Worm (Caenorhabditis elegans): ENCODE data around the gene lad-2.
A peak's percentile ranks its signal among the peaks of the same experiment; 100 is the strongest.

Gene lad-2

DNA sequence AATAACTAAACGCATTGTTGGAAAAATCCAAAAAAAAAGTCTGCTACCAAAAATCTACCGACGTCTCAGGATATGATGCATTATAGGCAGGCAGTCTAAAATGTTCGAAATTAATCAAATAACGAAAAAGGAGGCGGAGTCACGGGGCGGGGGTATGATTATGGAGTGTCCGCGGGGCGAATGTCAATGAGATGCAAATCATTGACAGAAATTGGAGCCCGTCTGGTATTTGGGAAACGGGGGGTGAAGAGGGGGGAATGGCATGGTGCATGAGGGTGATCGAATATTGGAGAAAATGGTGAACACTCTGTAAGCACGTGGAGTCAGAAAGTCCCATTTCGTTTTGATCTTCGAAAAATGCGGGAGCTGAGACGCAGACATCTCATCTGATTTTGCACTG lies at the start of gene lad-2:
Gene lad-2, minus strand, starts transcription at position 101 of the 400 bp plus-strand sequence.
- no peak for TF ChIP-seq nhr-23 (tag; optimal IDR thresholded peaks at IDR 0.05)
- TF ChIP-seq C34F6.9 (tag; optimal IDR thresholded peaks at IDR 0.05) = no peak
- TF ChIP-seq lin-13 (GFP tag; optimal IDR thresholded peaks at IDR 0.05) = no peak
- no peak for TF ChIP-seq lsy-2 (tag; optimal IDR thresholded peaks at IDR 0.05)
- no peak for TF ChIP-seq nhr-237 (tag; optimal IDR thresholded peaks at IDR 0.05)
- no peak for TF ChIP-seq elt-3 (tag; optimal IDR thresholded peaks at IDR 0.05)
- TF ChIP-seq elt-1 (tag; optimal IDR thresholded peaks at IDR 0.05) = no peak
- TF ChIP-seq R02D3.7 (tag; optimal IDR thresholded peaks at IDR 0.05) = no peak
- no peak for TF ChIP-seq dmd-4 (tag; optimal IDR thresholded peaks at IDR 0.05)
- TF ChIP-seq snpc-4 (tag; optimal IDR thresholded peaks at IDR 0.05) = no peak
- no peak for TF ChIP-seq nhr-10 (tag; optimal IDR thresholded peaks at IDR 0.05)
- TF ChIP-seq unc-39 (tag; optimal IDR thresholded peaks at IDR 0.05) = no peak
- TF ChIP-seq gmeb-1 (tag; optimal IDR thresholded peaks at IDR 0.05) = no peak
- TF ChIP-seq skn-1 (tag; optimal IDR thresholded peaks at IDR 0.05) = no peak
- no peak for TF ChIP-seq zag-1 (tag; optimal IDR thresholded peaks at IDR 0.05)
- no peak for TF ChIP-seq ceh-16 (tag; optimal IDR thresholded peaks at IDR 0.05)
- TF ChIP-seq egl-27 (tag; optimal IDR thresholded peaks at IDR 0.05) = no peak
- TF ChIP-seq nhr-129 (tag; optimal IDR thresholded peaks at IDR 0.05) = no peak
- TF ChIP-seq mdl-1 (tag; optimal IDR thresholded peaks at IDR 0.05) = no peak

DNA sequence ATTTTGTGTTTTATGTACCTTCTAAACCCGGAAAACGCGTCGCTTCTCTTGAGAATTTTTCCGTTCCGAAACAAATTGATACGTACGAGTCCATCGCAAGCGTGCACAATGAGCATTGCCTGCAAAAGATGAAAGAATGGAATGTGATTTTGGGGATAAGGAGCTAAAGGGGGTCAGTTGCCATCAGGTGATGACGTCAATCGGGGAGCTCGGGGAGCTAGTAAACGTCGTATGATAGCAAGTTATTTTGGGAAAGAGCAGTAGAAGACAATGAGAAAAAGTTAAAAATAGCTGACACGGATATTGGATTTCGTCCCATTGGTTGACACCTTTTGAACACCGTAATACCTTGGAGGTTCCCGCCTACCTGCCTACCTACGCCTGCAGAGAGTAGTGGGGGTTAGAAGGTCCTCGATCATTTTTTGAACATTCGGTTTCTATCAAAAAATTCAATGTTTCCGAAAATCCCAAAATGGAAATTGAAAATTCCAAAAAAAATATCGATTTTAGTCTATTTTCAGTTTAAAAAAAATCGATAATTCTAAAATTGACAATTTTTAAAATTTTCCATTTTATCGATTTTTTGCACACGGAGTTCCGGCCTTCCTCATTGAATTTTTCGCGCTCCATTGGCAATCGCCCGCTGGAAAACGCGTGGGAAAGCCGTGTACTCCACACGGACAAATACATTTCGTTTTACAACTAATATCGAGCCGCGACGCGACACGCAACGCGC lies 47.8 kb upstream of the lad-2 start:
- TF ChIP-seq sma-9 (GFP tag; optimal IDR thresholded peaks at IDR 0.05) (peak; percentile 82), sma-9 (tag; optimal IDR thresholded peaks at IDR 0.05) (no peak), F13H6.1 (tag; optimal IDR thresholded peaks at IDR 0.05) (peak; percentile 61), nhr-10 (tag; optimal IDR thresholded peaks at IDR 0.05) (no peak), ztf-4 (tag; optimal IDR thresholded peaks at IDR 0.05) (peak; percentile 49), nhr-129 (tag; optimal IDR thresholded peaks at IDR 0.05) (peak; percentile 61), mbf-1 (tag; optimal IDR thresholded peaks at IDR 0.05) (no peak), lsy-2 (tag; optimal IDR thresholded peaks at IDR 0.05) (peak in 1 of 2 experiments; percentile 50), C34F6.9 (tag; optimal IDR thresholded peaks at IDR 0.05) (peak; percentile 36)

DNA sequence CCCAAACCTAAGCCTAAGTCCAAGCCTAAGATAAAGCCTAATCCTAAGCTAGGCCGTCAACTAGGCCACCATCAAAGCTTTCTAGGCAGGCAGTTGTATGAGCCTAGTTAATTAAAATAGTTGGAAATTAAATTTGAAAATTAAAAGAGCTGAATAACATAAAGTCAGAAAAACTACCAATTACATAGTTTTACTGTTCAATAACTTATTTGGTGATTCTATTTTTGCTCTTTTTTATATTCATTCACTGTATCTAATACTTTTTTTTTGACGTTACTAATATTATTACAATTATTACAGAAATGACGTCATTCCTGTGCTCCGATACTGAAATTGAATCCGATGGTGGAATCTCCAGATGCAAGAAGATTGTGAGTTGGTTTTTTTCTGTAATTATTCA lies 41.2 kb upstream of the lad-2 start, which contains the start of gene lin-22:
Gene lin-22, plus strand, starts transcription at position 301 of the 400 bp plus-strand sequence.
- TF ChIP-seq nhr-25 (tag; optimal IDR thresholded peaks at IDR 0.05) (no peak), ztf-4 (tag; optimal IDR thresholded peaks at IDR 0.05) (no peak), lsy-2 (tag; optimal IDR thresholded peaks at IDR 0.05) (no peak), aly-2 (tag; optimal IDR thresholded peaks at IDR 0.05) (no peak), mbf-1 (tag; optimal IDR thresholded peaks at IDR 0.05) (no peak)

DNA sequence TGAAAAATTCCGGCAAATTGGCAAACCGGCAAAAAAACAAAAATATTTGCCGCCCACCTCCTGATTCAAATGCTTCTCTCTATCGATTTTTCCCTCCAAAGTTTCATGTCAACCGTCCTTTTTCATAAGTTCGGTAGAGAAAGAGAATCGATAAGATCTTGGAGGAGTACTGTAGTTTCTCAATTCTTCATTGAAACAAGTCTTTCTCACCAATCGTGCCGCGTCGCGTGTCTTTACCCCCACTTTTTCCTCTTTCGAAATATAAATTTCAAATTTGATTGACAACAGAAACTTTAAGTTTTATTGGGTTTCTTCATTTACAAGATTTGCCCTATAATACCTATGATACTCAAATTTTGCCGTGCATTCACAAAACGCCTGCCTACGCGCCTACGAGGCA lies 40.3 kb upstream of the lad-2 start:
- TF ChIP-seq R02D3.7 (tag; optimal IDR thresholded peaks at IDR 0.05) = no peak
- TF ChIP-seq ceh-16 (tag; optimal IDR thresholded peaks at IDR 0.05) = no peak
- peak in 1 of 2 experiments; percentile 50 for TF ChIP-seq lsy-2 (tag; optimal IDR thresholded peaks at IDR 0.05)

DNA sequence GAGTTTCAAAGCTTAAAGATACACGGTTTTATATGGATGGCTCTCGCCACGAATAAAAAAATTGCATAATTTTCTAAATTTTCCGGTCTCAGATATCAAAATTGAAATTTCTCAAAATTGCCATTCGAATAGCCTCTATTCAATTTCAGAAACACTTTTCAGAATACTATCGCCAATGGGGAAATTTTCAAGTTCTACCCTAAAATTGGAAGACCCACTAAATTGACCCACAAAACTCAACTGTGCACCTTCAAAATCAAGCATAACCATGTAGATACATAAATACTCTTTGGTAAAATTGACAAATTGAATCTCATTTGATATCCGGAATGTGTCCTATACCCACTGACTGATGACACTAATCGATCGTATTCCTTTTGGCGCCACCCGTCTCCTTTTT lies 37.9 kb upstream of the lad-2 start:
- TF ChIP-seq nhr-237 (tag; optimal IDR thresholded peaks at IDR 0.05) (no peak), unc-39 (tag; optimal IDR thresholded peaks at IDR 0.05) (no peak), ZK546.5 (tag; optimal IDR thresholded peaks at IDR 0.05) (no peak), lin-13 (GFP tag; optimal IDR thresholded peaks at IDR 0.05) (no peak), gmeb-1 (tag; optimal IDR thresholded peaks at IDR 0.05) (no peak), lin-11 (tag; optimal IDR thresholded peaks at IDR 0.05) (no peak), sma-3 (GFP tag; optimal IDR thresholded peaks at IDR 0.05) (no peak), C34F6.9 (tag; optimal IDR thresholded peaks at IDR 0.05) (no peak), elt-3 (tag; optimal IDR thresholded peaks at IDR 0.05) (no peak), aly-2 (tag; optimal IDR thresholded peaks at IDR 0.05) (no peak), dmd-4 (tag; optimal IDR thresholded peaks at IDR 0.05) (no peak), nhr-11 (tag; optimal IDR thresholded peaks at IDR 0.05) (no peak), ama-1 (optimal IDR thresholded peaks at IDR 0.05) (no peak), ceh-16 (tag; optimal IDR thresholded peaks at IDR 0.05) (no peak), egl-27 (tag; optimal IDR thresholded peaks at IDR 0.05) (no peak), nhr-10 (tag; optimal IDR thresholded peaks at IDR 0.05) (no peak), fos-1 (tag; optimal IDR thresholded peaks at IDR 0.05) (no peak)

DNA sequence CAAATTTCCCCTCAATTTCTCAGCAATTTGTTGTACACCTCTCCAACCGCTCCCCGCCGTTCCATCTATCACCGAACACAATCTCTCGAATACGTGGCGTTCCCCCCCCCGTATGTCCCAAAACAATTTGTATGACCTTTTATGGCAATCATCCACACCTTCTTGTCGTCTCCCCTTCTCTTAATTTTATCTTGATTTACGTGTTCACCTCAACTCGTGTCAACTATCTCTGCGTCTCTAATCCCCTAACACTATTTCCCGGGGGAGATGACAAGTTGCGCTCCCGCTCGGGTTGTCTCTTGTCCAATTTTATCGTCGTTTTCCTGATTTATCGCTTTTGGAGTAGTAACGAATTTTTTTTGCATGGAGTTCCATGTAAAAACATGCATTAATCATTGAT lies 36.3 kb upstream of the lad-2 start:
- TF ChIP-seq dmd-4 (tag; optimal IDR thresholded peaks at IDR 0.05) (no peak), nhr-25 (tag; optimal IDR thresholded peaks at IDR 0.05) (peak; percentile 53), mab-5 (tag; optimal IDR thresholded peaks at IDR 0.05) (peak; percentile 6), elt-1 (tag; optimal IDR thresholded peaks at IDR 0.05) (peak; percentile 34), unc-62 (GFP tag; optimal IDR thresholded peaks at IDR 0.05) (peak; percentile 50), crh-2 (tag; optimal IDR thresholded peaks at IDR 0.05) (peak; percentile 28), lsy-2 (tag; optimal IDR thresholded peaks at IDR 0.05) (no peak), nhr-237 (tag; optimal IDR thresholded peaks at IDR 0.05) (no peak), ceh-16 (tag; optimal IDR thresholded peaks at IDR 0.05) (peak; percentile 96), ztf-1 (GFP tag; conservative IDR thresholded peaks at IDR 0.05) (no peak)

Data from whole organism, L2 larva.